Fruit fly (Drosophila melanogaster) whole organism, adult: ENCODE results near the gene CG10863.

Source experiments
- CG1620 ChIP-seq: fragments of 200-800 bp; sonication (Bioruptor generic); optimal IDR thresholded peaks from 2 replicates; lab custom pipeline; 2016; ENCODE audit warnings: missing biosample characterization, missing genetic modification characterization
- CG7045 ChIP-seq: fragments of 200-800 bp; sonication (Bioruptor generic); optimal IDR thresholded peaks from 2 replicates; lab custom pipeline; 2017; ENCODE audit warnings: missing biosample characterization, mild to moderate bottlenecking, missing genetic modification characterization
- Hr96 ChIP-seq: fragments of 200-800 bp; sonication (Bioruptor generic); optimal IDR thresholded peaks from 2 replicates; lab custom pipeline; 2016; ENCODE audit warnings: missing biosample characterization, missing genetic modification characterization
- Mnt ChIP-seq: fragments of 200-800 bp; sonication (Bioruptor generic); optimal IDR thresholded peaks from 2 replicates; lab custom pipeline; 2016; ENCODE audit warnings: missing biosample characterization, mild to moderate bottlenecking, missing genetic modification characterization
- cic ChIP-seq: fragments of 200-800 bp; sonication (Bioruptor generic); optimal IDR thresholded peaks from 2 replicates; lab custom pipeline; 2017; ENCODE audit warnings: missing biosample characterization, mild to moderate bottlenecking, missing genetic modification characterization, moderate library complexity
- kay ChIP-seq: fragments of 200-800 bp; sonication (Bioruptor generic); peaks from one replicate; lab custom pipeline; 2016; ENCODE audit warnings: missing biosample characterization, missing genetic modification characterization, borderline replicate concordance
- ovo ChIP-seq: fragments of 200-800 bp; sonication (Bioruptor generic); optimal IDR thresholded peaks from 2 replicates; lab custom pipeline; 2016; ENCODE audit warnings: missing biosample characterization, missing genetic modification characterization

- no peak for TF ChIP-seq ovo (GFP tag; lab: Kevin White, UChicago)
- TF ChIP-seq CG7045 (GFP tag; lab: Kevin White, UChicago), result no peak
- TF ChIP-seq kay (GFP tag; lab: Kevin White, UChicago), result no peak
- TF ChIP-seq Mnt, result no peak
- no peak for TF ChIP-seq CG1620 (GFP tag; lab: Kevin White, UChicago)
- no peak for TF ChIP-seq cic (GFP tag; lab: Kevin White, UChicago)
- TF ChIP-seq Hr96 (GFP tag; lab: Kevin White, UChicago), result no peak
These were observed 11.3 kb downstream of the CG10863 start for dm6 chr3L:3930930-3931329.
